Fruit fly (Drosophila melanogaster) whole organism, pupa: ENCODE measurements around the gene mbo.

Experiments used
- CG10348 ChIP-seq: fragments of 200-800 bp; sonication (Bioruptor generic); IDR thresholded peaks from 2 replicates; pipeline ENCODE4 v1.3.6; 2022; ENCODE audit warnings: missing biosample characterization, missing genetic modification characterization
- CG12605 ChIP-seq: fragments of 200-800 bp; sonication (Bioruptor generic); IDR thresholded peaks from 2 replicates; pipeline ENCODE4 v1.3.6; 2022; ENCODE audit warnings: missing biosample characterization, missing genetic modification characterization
- CG13204 ChIP-seq: fragments of 200-800 bp; sonication (Bioruptor generic); optimal IDR thresholded peaks from 2 replicates; lab custom pipeline; 2018; ENCODE audit warnings: missing biosample characterization, mild to moderate bottlenecking, missing genetic modification characterization, moderate library complexity
- CG14655 ChIP-seq: fragments of 200-800 bp; sonication (Bioruptor generic); optimal IDR thresholded peaks from 3 replicates; lab custom pipeline; 2017; ENCODE audit warnings: mild to moderate bottlenecking, missing biosample characterization, missing genetic modification reagents, missing genetic modification characterization
- CG15710 ChIP-seq: fragments of 200-800 bp; sonication (Bioruptor generic); optimal IDR thresholded peaks from 2 replicates; lab custom pipeline; 2018; ENCODE audit warnings: missing biosample characterization, mild to moderate bottlenecking, missing genetic modification characterization, moderate library complexity
- CG17806 ChIP-seq: fragments of 200-800 bp; sonication (Bioruptor generic); optimal IDR thresholded peaks from 2 replicates; lab custom pipeline; 2018; ENCODE audit warnings: missing biosample characterization, mild to moderate bottlenecking, missing genetic modification characterization, moderate library complexity
- CG32121 ChIP-seq: fragments of 200-800 bp; sonication (Bioruptor generic); IDR thresholded peaks from 2 replicates; pipeline ENCODE4 v1.3.6; 2022; ENCODE audit warnings: missing biosample characterization, missing genetic modification characterization
- CG34367 ChIP-seq: fragments of 200-800 bp; sonication (Bioruptor generic); optimal IDR thresholded peaks from 2 replicates; lab custom pipeline; 2018; ENCODE audit warnings: missing biosample characterization, mild to moderate bottlenecking, missing genetic modification characterization
- CG4496 ChIP-seq: fragments of 200-800 bp; sonication (Bioruptor generic); IDR thresholded peaks from 3 replicates; pipeline ENCODE4 v1.3.6; 2022; ENCODE audit warnings: missing biosample characterization, missing genetic modification characterization
- CG8159 ChIP-seq: fragments of 200-800 bp; sonication (Bioruptor generic); optimal IDR thresholded peaks from 3 replicates; lab custom pipeline; 2018; ENCODE audit warnings: missing biosample characterization, mild to moderate bottlenecking, missing genetic modification characterization, moderate library complexity
- CG8301 ChIP-seq: fragments of 200-800 bp; sonication (Bioruptor generic); optimal IDR thresholded peaks from 2 replicates; lab custom pipeline; 2018; ENCODE audit warnings: missing biosample characterization, mild to moderate bottlenecking, missing genetic modification characterization
- CG9948 ChIP-seq: fragments of 200-800 bp; sonication (Bioruptor generic); optimal IDR thresholded peaks from 2 replicates; lab custom pipeline; 2018; ENCODE audit warnings: missing biosample characterization, mild to moderate bottlenecking, missing genetic modification characterization, moderate library complexity
- D1 ChIP-seq: fragments of 200-800 bp; sonication (Bioruptor generic); optimal IDR thresholded peaks from 2 replicates; lab custom pipeline; 2018; ENCODE audit warnings: missing biosample characterization, mild to moderate bottlenecking, missing genetic modification characterization, moderate library complexity
- EcR ChIP-seq: fragments of 200-800 bp; sonication (Bioruptor generic); optimal IDR thresholded peaks from 3 replicates; lab custom pipeline; 2019; ENCODE audit warnings: missing biosample characterization, missing genetic modification characterization, mild to moderate bottlenecking, moderate library complexity, missing genetic modification reagents
- Ets98B ChIP-seq: fragments of 200-800 bp; sonication (Bioruptor generic); IDR thresholded peaks from 2 replicates; pipeline ENCODE4 v1.3.6; 2022; ENCODE audit warnings: missing biosample characterization, missing genetic modification characterization
- Pif1A ChIP-seq: fragments of 200-800 bp; sonication (Bioruptor generic); optimal IDR thresholded peaks from 3 replicates; lab custom pipeline; 2016; ENCODE audit warnings: missing biosample characterization, missing genetic modification characterization
- Pif1B ChIP-seq: fragments of 200-800 bp; sonication (Bioruptor generic); optimal IDR thresholded peaks from 3 replicates; lab custom pipeline; 2016; ENCODE audit warnings: missing biosample characterization, missing genetic modification characterization
- Snoo ChIP-seq: fragments of 200-800 bp; sonication (Bioruptor generic); optimal IDR thresholded peaks from 3 replicates; lab custom pipeline; 2017; ENCODE audit warnings: missing biosample characterization, mild to moderate bottlenecking, missing genetic modification characterization, inconsistent platforms
- fd96Ca ChIP-seq: fragments of 200-800 bp; sonication (Bioruptor generic); IDR thresholded peaks from 3 replicates; pipeline ENCODE4 v1.3.6; 2022; ENCODE audit warnings: missing biosample characterization, missing genetic modification characterization
- gl ChIP-seq: fragments of 200-800 bp; sonication (Bioruptor generic); optimal IDR thresholded peaks from 2 replicates; lab custom pipeline; 2018; ENCODE audit warnings: missing biosample characterization, mild to moderate bottlenecking, missing genetic modification characterization
- rn ChIP-seq: fragments of 200-800 bp; sonication (Bioruptor generic); IDR thresholded peaks from 2 replicates; pipeline ENCODE4 v1.3.6; 2022; ENCODE audit warnings: missing biosample characterization, missing genetic modification characterization

The mbo gene

DNA sequence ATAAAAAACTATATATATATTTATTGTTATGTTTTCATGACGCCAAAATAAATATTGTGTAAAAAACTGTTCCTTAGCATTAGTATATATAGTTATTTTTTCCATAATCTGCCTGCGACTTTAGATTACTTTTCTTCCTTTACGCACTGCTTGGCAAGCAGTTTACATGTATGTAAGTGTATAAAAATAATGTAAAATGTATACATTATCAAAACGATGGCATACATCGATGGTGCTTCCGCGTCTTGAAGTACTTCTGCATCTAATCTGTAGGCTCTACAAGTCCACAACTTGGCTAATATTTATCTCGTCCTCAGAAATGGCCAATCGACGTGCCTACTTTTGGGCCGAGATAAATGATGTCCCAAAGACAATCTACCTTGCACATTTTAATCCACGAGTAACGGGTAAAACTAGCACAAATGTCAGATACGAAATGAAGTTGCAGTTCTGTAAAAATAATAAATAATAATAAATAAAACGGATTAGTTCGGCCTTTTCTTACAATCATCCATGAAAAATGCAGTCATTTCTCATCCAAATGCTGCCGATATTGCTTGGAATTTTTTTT is 40.8 kb downstream of the mbo start, which contains the start of gene CG11608:
TSS of gene CG11608 (plus strand) at position 521 of the 571 bp plus-strand sequence.
- no peak for TF ChIP-seq fd96Ca (GFP tag; lab: Robert Waterston, UW)
- no peak for TF ChIP-seq CG13204 (GFP tag; lab: Kevin White, UChicago)
- no peak for TF ChIP-seq gl (tag; lab: Kevin White, UChicago)
- no peak for TF ChIP-seq CG32121 (GFP tag; lab: Robert Waterston, UW)
- no peak for TF ChIP-seq CG4496 (GFP tag; lab: Robert Waterston, UW)
- no peak for TF ChIP-seq rn (GFP tag; lab: Robert Waterston, UW)
- TF ChIP-seq D1 (tag; lab: Kevin White, UChicago) = no peak
- TF ChIP-seq CG17806 (tag; lab: Kevin White, UChicago) = no peak
- TF ChIP-seq Ets98B (GFP tag; lab: Robert Waterston, UW) = no peak
- TF ChIP-seq EcR (GFP tag; lab: Kevin White, UChicago) = no peak
- no peak for TF ChIP-seq CG8301 (tag; lab: Kevin White, UChicago)
- TF ChIP-seq Pif1A (GFP tag; lab: Kevin White, UChicago) = no peak
- TF ChIP-seq CG12605 = no peak
- no peak for TF ChIP-seq Pif1B
- no peak for TF ChIP-seq CG15710 (tag; lab: Kevin White, UChicago)
- TF ChIP-seq Snoo (tag; lab: Kevin White, UChicago) = no peak
- TF ChIP-seq CG34367 (tag; lab: Kevin White, UChicago) = no peak
- no peak for TF ChIP-seq CG10348
- no peak for TF ChIP-seq CG8159 (tag; lab: Kevin White, UChicago)
- no peak for TF ChIP-seq CG14655

DNA sequence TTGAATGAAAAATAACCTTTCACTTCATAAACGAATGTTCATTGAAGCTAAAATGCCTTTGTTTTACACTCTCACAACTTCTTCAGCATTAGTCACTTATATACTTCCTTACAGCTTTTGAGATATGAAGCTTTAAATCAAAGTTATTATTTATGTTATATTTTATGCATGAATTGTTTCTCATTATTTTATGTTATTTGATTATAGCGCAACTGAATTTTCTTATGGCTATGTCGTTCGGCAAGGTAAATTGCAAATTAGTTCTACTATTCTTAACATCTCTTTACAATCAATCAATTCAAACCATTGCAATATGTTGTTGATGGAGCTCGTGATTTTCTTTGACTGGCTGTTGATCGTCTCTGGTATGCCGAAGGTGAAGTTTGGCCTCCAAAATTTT is 42.6 kb downstream of the mbo start, which contains the start of gene CG11600:
TSS of gene CG11600 (plus strand) at position 301 of the 400 bp plus-strand sequence.
- no peak for TF ChIP-seq CG14655
- TF ChIP-seq, all 21 proteins: peak for 0

DNA sequence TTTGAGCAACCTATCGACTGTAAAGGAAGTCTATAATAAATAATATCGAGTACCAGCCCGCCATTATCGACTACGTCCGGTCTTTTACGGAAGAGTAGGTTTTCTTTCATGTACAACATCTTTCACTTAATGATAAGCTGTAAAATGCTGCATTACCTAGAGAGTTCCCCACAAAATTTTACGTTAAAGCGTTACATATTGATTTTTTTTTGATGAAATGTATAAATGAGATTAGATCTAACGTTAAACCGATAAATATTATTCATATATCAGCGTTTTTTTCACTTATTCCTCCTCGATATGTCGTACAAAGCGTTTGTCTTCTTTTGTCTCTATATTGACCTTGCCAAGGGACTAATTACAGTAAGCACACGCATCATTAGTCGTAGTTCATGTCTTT is 44.2 kb downstream of the mbo start, which contains the start of gene CG11598:
TSS of gene CG11598 (plus strand) at position 301 of the 400 bp plus-strand sequence.
- TF ChIP-seq rn (GFP tag; lab: Robert Waterston, UW) (no peak), Ets98B (GFP tag; lab: Robert Waterston, UW) (no peak), CG32121 (GFP tag; lab: Robert Waterston, UW) (no peak), Snoo (tag; lab: Kevin White, UChicago) (no peak), Pif1B (no peak), CG15710 (tag; lab: Kevin White, UChicago) (no peak), gl (tag; lab: Kevin White, UChicago) (no peak)

DNA sequence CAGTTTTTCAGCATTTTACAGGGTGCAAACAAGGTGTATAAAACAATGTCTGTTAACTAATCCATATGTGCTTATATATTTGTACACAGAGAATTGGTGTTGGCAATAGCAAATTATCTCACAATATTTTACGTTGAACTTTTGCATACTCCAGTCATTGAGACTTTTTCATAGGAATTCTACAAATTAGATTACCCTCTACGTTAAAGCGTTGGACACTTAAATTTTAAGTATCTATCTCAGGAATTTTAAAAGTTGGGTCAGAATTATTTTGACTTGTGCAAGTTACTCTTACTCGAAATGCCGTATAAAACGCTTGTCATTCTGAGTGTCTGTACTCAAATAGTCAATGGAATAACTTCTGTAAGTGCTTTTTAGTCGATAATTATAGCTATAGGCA is 45.8 kb downstream of the mbo start, which contains the start of gene CG18530:
TSS of gene CG18530 (plus strand) at position 301 of the 400 bp plus-strand sequence.
- TF ChIP-seq CG17806 (tag; lab: Kevin White, UChicago) = no peak
- TF ChIP-seq CG4496 (GFP tag; lab: Robert Waterston, UW) = no peak
- no peak for TF ChIP-seq CG15710 (tag; lab: Kevin White, UChicago)
- no peak for TF ChIP-seq CG12605
- TF ChIP-seq D1 (tag; lab: Kevin White, UChicago) = no peak
- no peak for TF ChIP-seq Pif1A (GFP tag; lab: Kevin White, UChicago)
- TF ChIP-seq CG9948 (tag; lab: Kevin White, UChicago) = no peak
- TF ChIP-seq Snoo (tag; lab: Kevin White, UChicago) = no peak
- TF ChIP-seq, all 21 proteins: peak for 0

DNA sequence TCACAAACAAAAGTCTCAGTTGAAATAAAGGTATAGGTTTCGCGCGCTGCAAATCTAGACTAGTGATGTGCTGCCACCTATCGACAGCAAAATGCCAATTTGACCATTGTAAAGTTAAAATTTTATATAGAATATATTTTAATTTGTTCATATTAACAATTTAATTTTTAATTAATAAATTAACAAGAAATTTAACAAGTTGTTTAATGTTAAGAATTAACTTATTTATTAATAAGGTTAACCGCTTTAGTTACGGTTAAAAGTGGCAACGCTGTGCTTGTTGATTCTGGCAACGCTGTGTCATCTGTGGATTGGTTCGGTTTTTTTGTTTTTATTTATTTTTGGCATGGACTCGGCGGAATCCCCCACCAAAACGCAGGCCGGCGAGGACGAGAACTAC is 48.5 kb downstream of the mbo start, which contains the start of gene Not10:
TSS of gene Not10 (plus strand) at position 279 of the 400 bp plus-strand sequence.
- TF ChIP-seq Pif1B (no peak), Ets98B (GFP tag; lab: Robert Waterston, UW) (peak; percentile 11; the same call in 1 of the 2 replicates), CG8159 (tag; lab: Kevin White, UChicago) (peak; percentile 32)
- TF ChIP-seq, all 21 proteins: peak for 2

DNA sequence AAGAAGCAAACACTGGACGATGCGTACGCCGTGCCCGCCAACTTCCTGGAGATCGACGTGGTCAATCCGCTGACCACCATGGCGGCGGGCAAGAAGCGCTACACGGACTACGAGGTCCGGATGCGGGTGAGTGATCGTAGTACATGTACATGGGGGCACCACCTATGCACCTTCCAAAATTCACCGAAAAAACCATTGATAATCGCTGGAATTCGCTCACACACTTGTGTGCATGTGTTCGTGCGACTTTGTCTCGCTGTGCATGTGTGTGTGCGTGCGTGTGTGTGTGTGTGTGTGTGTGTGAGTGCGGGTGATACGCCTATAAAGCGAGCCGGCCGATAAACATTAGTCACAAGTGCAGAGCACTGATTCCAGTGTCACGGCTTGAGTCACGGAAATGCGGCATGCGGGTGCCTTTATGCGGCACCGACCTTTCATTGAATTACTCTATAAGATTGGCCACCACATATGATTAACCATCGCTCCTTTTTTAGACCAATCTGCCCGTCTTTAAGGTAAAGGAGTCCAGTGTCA is 50.4 kb downstream of the mbo start:
- TF ChIP-seq EcR (GFP tag; lab: Kevin White, UChicago) (no peak), CG10348 (no peak)

DNA sequence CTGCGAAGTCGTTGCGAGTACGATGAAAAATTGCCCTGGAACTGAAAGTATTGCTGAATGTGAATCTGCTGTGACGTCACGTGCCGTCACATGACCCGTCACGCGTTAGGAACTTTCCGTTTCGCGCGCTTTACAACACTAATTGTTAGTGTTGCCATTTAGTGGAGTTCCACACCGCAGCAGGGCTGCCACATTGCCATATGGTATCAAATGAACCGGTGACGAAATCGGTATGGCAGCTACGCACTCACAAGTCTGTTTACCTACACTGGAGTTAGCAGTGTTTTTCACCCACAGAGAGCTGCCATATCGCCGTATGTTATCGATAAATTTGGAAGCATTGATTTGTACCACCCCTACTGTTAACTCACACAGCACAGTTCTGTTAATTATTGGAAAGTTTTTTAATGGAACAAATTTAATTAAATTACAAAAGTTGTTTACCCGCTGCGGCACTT is 51.1 kb downstream of the mbo start, which contains the start of the genes Vha55 and Snx3:
TSS of gene Vha55 (minus strand) at position 139 of the 458 bp plus-strand sequence.
TSS of gene Snx3 (plus strand) at position 341 of the 458 bp plus-strand sequence.
- TF ChIP-seq CG12605 (no peak), CG10348 (no peak), CG8159 (tag; lab: Kevin White, UChicago) (no peak), Pif1B (no peak), CG17806 (tag; lab: Kevin White, UChicago) (no peak), fd96Ca (GFP tag; lab: Robert Waterston, UW) (no peak)
